Fruit fly (Drosophila melanogaster) whole organism, embryonic: ENCODE results near the gene Art3.

Experiments
- Abd-B ChIP-seq: fragments of 200-800 bp; sonication (Bioruptor generic); optimal IDR thresholded peaks from 2 replicates; lab custom pipeline; 2018; ENCODE audit warnings: missing biosample characterization, mild to moderate bottlenecking, missing genetic modification characterization, moderate library complexity
- Antp ChIP-seq: fragments of 200-800 bp; sonication (Bioruptor generic); optimal IDR thresholded peaks from 3 replicates; lab custom pipeline; 2016; ENCODE audit warnings: missing biosample characterization, missing genetic modification characterization
- Bdp1 ChIP-seq: fragments of 200-800 bp; sonication (Bioruptor generic); optimal IDR thresholded peaks from 3 replicates; lab custom pipeline; 2016; ENCODE audit warnings: missing biosample characterization, missing genetic modification characterization
- CG1024 ChIP-seq: fragments of 200-800 bp; sonication (Bioruptor generic); IDR thresholded peaks from 2 replicates; pipeline ENCODE4 v1.3.6; 2022; ENCODE audit warnings: missing biosample characterization, missing genetic modification characterization
- CG10565 ChIP-seq: fragments of 200-800 bp; sonication (Bioruptor generic); optimal IDR thresholded peaks from 3 replicates; lab custom pipeline; 2016; ENCODE audit warnings: missing biosample characterization, mild to moderate bottlenecking, missing genetic modification characterization
- CG10654 ChIP-seq: fragments of 200-800 bp; sonication (Bioruptor generic); optimal IDR thresholded peaks from 2 replicates; lab custom pipeline; 2016; ENCODE audit warnings: missing biosample characterization, missing genetic modification characterization
- CG12236 ChIP-seq: fragments of 200-800 bp; sonication (Bioruptor generic); optimal IDR thresholded peaks from 2 replicates; lab custom pipeline; 2016; ENCODE audit warnings: missing biosample characterization, missing genetic modification characterization
- CG12659 ChIP-seq: fragments of 200-800 bp; sonication (Bioruptor generic); optimal IDR thresholded peaks from 3 replicates; lab custom pipeline; 2017; ENCODE audit warnings: mild to moderate bottlenecking, missing biosample characterization, missing genetic modification reagents, missing genetic modification characterization
- CG13123 ChIP-seq: fragments of 200-800 bp; sonication (Bioruptor generic); optimal IDR thresholded peaks from 2 replicates; lab custom pipeline; 2016; ENCODE audit warnings: missing biosample characterization, missing genetic modification characterization
- CG13424 ChIP-seq: fragments of 200-800 bp; sonication (Bioruptor generic); optimal IDR thresholded peaks from 2 replicates; lab custom pipeline; 2019; ENCODE audit warnings: missing biosample characterization, mild to moderate bottlenecking, missing genetic modification characterization, moderate library complexity
- CG14710 ChIP-seq: fragments of 200-800 bp; sonication (Bioruptor generic); optimal IDR thresholded peaks from 3 replicates; lab custom pipeline; 2019; ENCODE audit warnings: missing biosample characterization, mild to moderate bottlenecking, missing genetic modification characterization, moderate library complexity
- CG15073 ChIP-seq: fragments of 200-800 bp; sonication (Bioruptor generic); optimal IDR thresholded peaks from 2 replicates; lab custom pipeline; 2016; ENCODE audit warnings: missing biosample characterization, missing genetic modification characterization
- CG15269 ChIP-seq: fragments of 200-800 bp; sonication (Bioruptor generic); optimal IDR thresholded peaks from 2 replicates; lab custom pipeline; 2018; ENCODE audit warnings: missing biosample characterization, mild to moderate bottlenecking, missing genetic modification characterization, moderate library complexity
- CG1602 ChIP-seq: fragments of 200-800 bp; sonication (Bioruptor generic); optimal IDR thresholded peaks from 3 replicates; lab custom pipeline; 2016; ENCODE audit warnings: missing biosample characterization, missing genetic modification characterization
- CG1647 ChIP-seq: fragments of 200-800 bp; sonication (Bioruptor generic); optimal IDR thresholded peaks from 3 replicates; lab custom pipeline; 2016; ENCODE audit warnings: missing biosample characterization, missing genetic modification characterization
- CG16813 ChIP-seq: fragments of 200-800 bp; sonication (Bioruptor generic); IDR thresholded peaks from 3 replicates; pipeline ENCODE4 v1.3.6; 2022; ENCODE audit warnings: missing biosample characterization, missing genetic modification characterization; ENCODE audit not compliant: partially characterized antibody
- CG17328 ChIP-seq: fragments of 200-800 bp; sonication (Bioruptor generic); IDR thresholded peaks from 2 replicates; pipeline ENCODE4 v1.3.6; 2022; ENCODE audit warnings: missing biosample characterization, missing genetic modification characterization
- CG17361 ChIP-seq: fragments of 200-800 bp; sonication (Bioruptor generic); IDR thresholded peaks from 3 replicates; pipeline ENCODE4 v1.3.6; 2022; ENCODE audit warnings: missing biosample characterization, missing genetic modification characterization
- CG2678 ChIP-seq: fragments of 200-800 bp; sonication (Bioruptor generic); optimal IDR thresholded peaks from 3 replicates; lab custom pipeline; 2019; ENCODE audit warnings: missing biosample characterization, mild to moderate bottlenecking, missing genetic modification characterization, moderate library complexity
- CG2712 ChIP-seq: fragments of 200-800 bp; optimal IDR thresholded peaks from 3 replicates; lab custom pipeline; 2019; ENCODE audit warnings: missing biosample characterization, mild to moderate bottlenecking, missing genetic modification characterization, moderate library complexity
- CG2889 ChIP-seq: fragments of 200-800 bp; sonication (Bioruptor generic); IDR thresholded peaks from 3 replicates; pipeline ENCODE4 v1.3.6; 2022; ENCODE audit warnings: missing biosample characterization, missing genetic modification characterization
- CG4730 ChIP-seq: fragments of 200-800 bp; sonication (Bioruptor generic); IDR thresholded peaks from 2 replicates; pipeline ENCODE4 v1.3.6; 2022; ENCODE audit warnings: missing biosample characterization, missing genetic modification characterization
- CG7357 ChIP-seq: fragments of 200-800 bp; sonication (Bioruptor generic); IDR thresholded peaks from 3 replicates; pipeline ENCODE4 v1.3.6; 2022; ENCODE audit warnings: missing biosample characterization, missing genetic modification characterization
- CG7839 ChIP-seq: fragments of 200-800 bp; sonication (Bioruptor generic); optimal IDR thresholded peaks from 3 replicates; lab custom pipeline; 2018; ENCODE audit warnings: missing biosample characterization, mild to moderate bottlenecking, missing genetic modification characterization, moderate library complexity
- Dbx ChIP-seq: fragments of 200-800 bp; sonication (Bioruptor generic); IDR thresholded peaks from 3 replicates; pipeline ENCODE4 v1.3.6; 2022; ENCODE audit warnings: missing biosample characterization, missing genetic modification characterization
- Doc2 ChIP-seq: fragments of 200-800 bp; sonication (Bioruptor generic); IDR thresholded peaks from 2 replicates; pipeline ENCODE4 v1.3.6; 2022; ENCODE audit warnings: missing biosample characterization, missing genetic modification characterization
- Elba2 ChIP-seq: fragments of 200-800 bp; sonication (Bioruptor generic); optimal IDR thresholded peaks from 3 replicates; lab custom pipeline; 2016; ENCODE audit warnings: missing biosample characterization, missing genetic modification characterization
- HLHmδ ChIP-seq: fragments of 200-800 bp; sonication (Bioruptor generic); optimal IDR thresholded peaks from 2 replicates; lab custom pipeline; 2018; ENCODE audit warnings: missing biosample characterization, mild to moderate bottlenecking, missing genetic modification characterization, moderate library complexity
- Hey ChIP-seq: fragments of 200-800 bp; sonication (Bioruptor generic); optimal IDR thresholded peaks from 3 replicates; lab custom pipeline; 2018; ENCODE audit warnings: missing biosample characterization, mild to moderate bottlenecking, missing genetic modification characterization
- HmgZ ChIP-seq: fragments of 200-800 bp; sonication (Bioruptor generic); optimal IDR thresholded peaks from 2 replicates; lab custom pipeline; 2018; ENCODE audit warnings: missing biosample characterization, mild to moderate bottlenecking, missing genetic modification characterization
- Lim3 ChIP-seq: fragments of 200-800 bp; sonication (Bioruptor generic); IDR thresholded peaks from 2 replicates; pipeline ENCODE4 v1.3.6; 2022; ENCODE audit warnings: missing biosample characterization, missing genetic modification characterization
- Lpt ChIP-seq: fragments of >200 bp; optimal IDR thresholded peaks from 2 replicates; lab custom pipeline; 2018; ENCODE audit warnings: missing biosample characterization, missing genetic modification characterization
- Ptx1 ChIP-seq: fragments of 200-800 bp; sonication (Bioruptor generic); IDR thresholded peaks from 2 replicates; pipeline ENCODE4 v1.3.6; 2022; ENCODE audit warnings: missing biosample characterization, missing genetic modification characterization
- Stat92E ChIP-seq, 3 experiments: fragments of >200 bp in 2 of 3; fragments of 200-800 bp in 1 of 3; sonication (Bioruptor generic) in 1 of 3; optimal IDR thresholded peaks; 2 replicates each; lab custom pipeline; 2017 to 2019; ENCODE audit warnings: missing biosample characterization in 3 of 3, missing genetic modification characterization in 3 of 3, mild to moderate bottlenecking in 1 of 3, moderate library complexity in 1 of 3
- ac ChIP-seq: fragments of 200-800 bp; sonication (Bioruptor generic); optimal IDR thresholded peaks from 3 replicates; lab custom pipeline; 2017; ENCODE audit warnings: missing biosample characterization, mild to moderate bottlenecking, missing genetic modification characterization
- bowl ChIP-seq: fragments of 200-800 bp; sonication (Bioruptor generic); IDR thresholded peaks from 2 replicates; pipeline ENCODE4 v1.3.6; 2022; ENCODE audit warnings: missing biosample characterization, missing genetic modification characterization
- cato ChIP-seq: fragments of 200-800 bp; sonication (Bioruptor generic); optimal IDR thresholded peaks from 2 replicates; lab custom pipeline; 2016; ENCODE audit warnings: missing biosample characterization, missing genetic modification characterization, borderline replicate concordance
- fd3F ChIP-seq: fragments of 200-800 bp; sonication (Bioruptor generic); optimal IDR thresholded peaks from 2 replicates; lab custom pipeline; 2018; ENCODE audit warnings: missing biosample characterization, mild to moderate bottlenecking, missing genetic modification characterization, moderate library complexity
- grn ChIP-seq: fragments of 200-800 bp; sonication (Bioruptor generic); optimal IDR thresholded peaks from 3 replicates; lab custom pipeline; 2017; ENCODE audit warnings: missing biosample characterization, missing genetic modification characterization
- ham ChIP-seq: fragments of 200-800 bp; sonication (Bioruptor generic); IDR thresholded peaks from 2 replicates; pipeline ENCODE4 v1.3.6; 2022; ENCODE audit warnings: missing biosample characterization, missing genetic modification characterization
- klu ChIP-seq: fragments of 200-800 bp; sonication (Bioruptor generic); IDR thresholded peaks from 2 replicates; pipeline ENCODE4 v1.3.6; 2022; ENCODE audit warnings: missing biosample characterization, missing genetic modification characterization
- lmd ChIP-seq: fragments of 200-800 bp; sonication (Bioruptor generic); IDR thresholded peaks from 2 replicates; pipeline ENCODE4 v1.3.6; 2022; ENCODE audit warnings: missing biosample characterization, missing genetic modification characterization
- nau ChIP-seq: fragments of 200-800 bp; sonication (Bioruptor generic); optimal IDR thresholded peaks from 3 replicates; lab custom pipeline; 2017; ENCODE audit warnings: missing biosample characterization, mild to moderate bottlenecking, missing genetic modification characterization, missing genetic modification reagents
- pan ChIP-seq, 4 experiments: fragments of >200 bp in 3 of 4; fragments of 200-800 bp in 1 of 4; sonication (Bioruptor generic) in 1 of 4; optimal IDR thresholded peaks in 3 of 4; IDR thresholded peaks in 1 of 4; 2 replicates each; pipeline versions ENCODE4 v1.3.6 to Lab custom; 2017 to 2022; ENCODE audit warnings: missing biosample characterization in 2 of 4, missing genetic modification characterization in 2 of 4, mixed read lengths in 1 of 4
- phol ChIP-seq: fragments of 200-800 bp; sonication (Bioruptor generic); optimal IDR thresholded peaks from 3 replicates; lab custom pipeline; 2018; ENCODE audit warnings: missing biosample characterization, mild to moderate bottlenecking, missing genetic modification characterization, moderate library complexity
- pum ChIP-seq: fragments of 200-800 bp; sonication (Bioruptor generic); optimal IDR thresholded peaks from 2 replicates; lab custom pipeline; 2016; ENCODE audit warnings: missing biosample characterization, missing genetic modification characterization
- row ChIP-seq: fragments of 200-800 bp; sonication (Bioruptor generic); IDR thresholded peaks from 3 replicates; pipeline ENCODE4 v1.3.6; 2022; ENCODE audit warnings: missing biosample characterization, missing genetic modification characterization
- sqz ChIP-seq: fragments of 200-800 bp; sonication (Bioruptor generic); optimal IDR thresholded peaks from 3 replicates; lab custom pipeline; 2018; ENCODE audit warnings: missing biosample characterization, mild to moderate bottlenecking, missing genetic modification characterization
- trem ChIP-seq: fragments of 200-800 bp; optimal IDR thresholded peaks from 3 replicates; lab custom pipeline; 2019; ENCODE audit warnings: missing biosample characterization, mild to moderate bottlenecking, missing genetic modification characterization, moderate library complexity
- z ChIP-seq: fragments of 200-800 bp; sonication (Bioruptor generic); IDR thresholded peaks from 3 replicates; pipeline ENCODE4 v1.3.6; 2022; ENCODE audit warnings: missing biosample characterization, missing genetic modification characterization

The Art3 gene

DNA sequence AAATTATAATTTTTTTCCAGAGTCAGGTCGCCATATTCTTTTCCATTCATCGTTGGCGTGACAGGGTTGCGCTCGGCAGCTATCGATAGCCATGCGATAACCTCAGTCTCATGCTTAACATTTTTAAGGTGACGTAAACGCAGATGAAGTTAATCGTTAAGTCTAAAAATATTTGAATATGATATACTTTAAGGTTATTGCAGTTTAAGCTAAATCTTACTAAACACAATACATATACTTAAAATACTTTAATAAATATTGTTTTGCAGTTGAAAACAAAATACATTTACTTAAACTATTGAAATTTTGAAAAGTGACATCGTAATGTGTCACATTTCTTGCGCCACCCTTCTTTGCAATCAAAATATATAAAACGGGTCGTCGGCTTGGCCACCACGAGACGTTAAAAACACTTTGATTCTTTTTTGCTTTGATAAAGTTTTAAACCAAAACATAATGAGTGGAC lies 46.0 kb upstream of the Art3 start, which contains the start of the genes Cp190 and CG4338 (continued):
- peak; percentile 87 for TF ChIP-seq Bdp1 (GFP tag; lab: Kevin White, UChicago)
- peak; percentile 98 for TF ChIP-seq row (GFP tag; lab: Robert Waterston, UW)
- peak; percentile 99 for TF ChIP-seq sqz (GFP tag; lab: Kevin White, UChicago)
- peak; percentile 79 for TF ChIP-seq CG12236
- TF ChIP-seq nau (GFP tag; lab: Kevin White, UChicago): no peak
- TF ChIP-seq CG10654 (GFP tag; lab: Kevin White, UChicago): peak; percentile 97
- peak; percentile 98 for TF ChIP-seq fd3F
- TF ChIP-seq Elba2 (GFP tag; lab: Kevin White, UChicago): peak; percentile 94
- TF ChIP-seq klu: peak; percentile 96
- TF ChIP-seq CG4730 (GFP tag; lab: Robert Waterston, UW): no peak; the same call in none of the 2 replicates
- TF ChIP-seq CG17361 (GFP tag; lab: Robert Waterston, UW): peak; percentile 99
- peak; percentile 61 for TF ChIP-seq CG10565
- TF ChIP-seq z (GFP tag; lab: Robert Waterston, UW): peak; percentile 64; the same call in 1 of the 3 replicates
- peak; percentile 85 for TF ChIP-seq CG16813
- peak; percentile 91 for TF ChIP-seq CG7357 (GFP tag; lab: Robert Waterston, UW)
- TF ChIP-seq CG7839: peak; percentile 99
- peak; percentile 91 for TF ChIP-seq CG1647 (GFP tag; lab: Kevin White, UChicago)
- peak; percentile 96 for TF ChIP-seq CG17328
- peak; percentile 94 for TF ChIP-seq CG2889 (GFP tag; lab: Robert Waterston, UW)
- peak; percentile 100 for TF ChIP-seq phol (tag; lab: Kevin White, UChicago)
- TF ChIP-seq CG2678 (tag; lab: Kevin White, UChicago): peak; percentile 99
- TF ChIP-seq HLHmδ (GFP tag; lab: Kevin White, UChicago): peak; percentile 3
- peak; percentile 85 for TF ChIP-seq Lim3
- peak; percentile 81 for TF ChIP-seq Antp (GFP tag; lab: Kevin White, UChicago)
- peak; percentile 91 for TF ChIP-seq pum (GFP tag; lab: Kevin White, UChicago)
- TF ChIP-seq CG14710 (tag; lab: Kevin White, UChicago): peak; percentile 99
- TF ChIP-seq Lpt (GFP tag; lab: Kevin White, UChicago): no peak
- peak; percentile 91 for TF ChIP-seq ac (GFP tag; lab: Kevin White, UChicago)
- TF ChIP-seq CG1024 (GFP tag; lab: Robert Waterston, UW): peak; percentile 76
- TF ChIP-seq CG15073 (GFP tag; lab: Kevin White, UChicago): peak; percentile 78
- TF ChIP-seq HmgZ (tag; lab: Kevin White, UChicago): peak; percentile 99
- peak in 1 of 3 experiments; percentile 95 for TF ChIP-seq Stat92E (GFP tag; optimal IDR thresholded peaks at IDR 0.05; lab: Kevin White, UChicago)
- peak; percentile 99 for TF ChIP-seq CG13424 (tag; lab: Kevin White, UChicago)
- no peak for TF ChIP-seq pan (optimal IDR thresholded peaks at IDR 0.05; lab: Kevin White, UChicago)
- TF ChIP-seq pan (GFP tag; optimal IDR thresholded peaks at IDR 0.05 in 1 of 2, IDR thresholded peaks at IDR 0.05 in 1 of 2): peak in 1 of 2 experiments; percentile 97
- TF ChIP-seq Dbx (GFP tag; lab: Robert Waterston, UW): peak; percentile 98
- peak; percentile 98 for TF ChIP-seq CG1602
- peak; percentile 98 for TF ChIP-seq lmd
- TF ChIP-seq Doc2 (GFP tag; lab: Robert Waterston, UW): peak; percentile 81
- peak; percentile 84 for TF ChIP-seq bowl (GFP tag; lab: Robert Waterston, UW)
- peak; percentile 99 for TF ChIP-seq CG12659
- TF ChIP-seq Abd-B (GFP tag; lab: Kevin White, UChicago): peak; percentile 99
- peak; percentile 97 for TF ChIP-seq trem (tag; lab: Kevin White, UChicago)
- TF ChIP-seq cato (GFP tag; lab: Kevin White, UChicago): peak; percentile 96
- no peak for TF ChIP-seq grn (GFP tag; lab: Kevin White, UChicago)
- peak; percentile 99 for TF ChIP-seq CG2712
- TF ChIP-seq Ptx1: peak; percentile 98
- TF ChIP-seq ham: peak; percentile 89
- TF ChIP-seq CG15269: peak; percentile 99
- peak; percentile 95 for TF ChIP-seq CG13123 (GFP tag; lab: Kevin White, UChicago)
- TF ChIP-seq Hey: peak; percentile 90
